Worm (Caenorhabditis elegans): Measurements from ENCODE around the gene F29G6.1.
A peak's percentile ranks its signal among the peaks of the same experiment; 100 is the strongest.

The F29G6.1 gene

ce11 chrX:11511231-11511630 lies 9.2 kb downstream of the F29G6.1 start, which contains the start of gene ccdc-149:
ccdc-149 (minus strand) TSS chrX:11511451.
- no peak for TF ChIP-seq ceh-79 (tag; optimal IDR thresholded peaks at IDR 0.05)
- TF ChIP-seq F22D6.2 (tag; optimal IDR thresholded peaks at IDR 0.05), result no peak
- TF ChIP-seq hlh-26 (GFP tag; conservative IDR thresholded peaks at IDR 0.05), result no peak
- TF ChIP-seq let-607 (tag; optimal IDR thresholded peaks at IDR 0.05), result peak in 1 of 2 experiments; percentile 16
- TF ChIP-seq dox-1 (GFP tag; IDR thresholded peaks at IDR 0.05), result no peak
- no peak for TF ChIP-seq F23B12.7 (tag; optimal IDR thresholded peaks at IDR 0.05; ENCODE audit: insufficient read depth)
- TF ChIP-seq egrh-3 (GFP tag; IDR thresholded peaks at IDR 0.05), result no peak
- TF ChIP-seq ztf-25 (GFP tag; IDR thresholded peaks at IDR 0.05), result no peak
- TF ChIP-seq mxl-1 (tag; optimal IDR thresholded peaks at IDR 0.05), result no peak
- TF ChIP-seq attf-5 (GFP tag; optimal IDR thresholded peaks at IDR 0.05), result no peak
- TF ChIP-seq rpc-1 (optimal IDR thresholded peaks at IDR 0.05), result no peak
- TF ChIP-seq rpc-1 (tag; optimal IDR thresholded peaks at IDR 0.05), result no peak
- TF ChIP-seq attf-3 (GFP tag; conservative IDR thresholded peaks at IDR 0.05), result no peak
- no peak for TF ChIP-seq hmg-1.2 (GFP tag; IDR thresholded peaks at IDR 0.05)
- TF ChIP-seq repo-1 (tag; optimal IDR thresholded peaks at IDR 0.05), result peak; percentile 49
- TF ChIP-seq Y53G8AR.9 (GFP tag; conservative IDR thresholded peaks at IDR 0.05), result peak; percentile 62; the same call in 1 of the 2 replicates
- TF ChIP-seq B0336.3 (GFP tag; IDR thresholded peaks at IDR 0.05), result 0 out of 2 replicates have a peak, but pooled peaks have one; percentile 25
- no peak for TF ChIP-seq egl-18 (GFP tag; IDR thresholded peaks at IDR 0.05)
- TF ChIP-seq hmg-20 (GFP tag; IDR thresholded peaks at IDR 0.05), result no peak
- peak; percentile 50; the same call in 1 of the 2 replicates for TF ChIP-seq pbrm-1 (GFP tag; IDR thresholded peaks at IDR 0.05)
- no peak for TF ChIP-seq K12H6.12 (tag; optimal IDR thresholded peaks at IDR 0.05)
- TF ChIP-seq B0019.2 (GFP tag; conservative IDR thresholded peaks at IDR 0.05), result no peak
- TF ChIP-seq nfyb-1 (GFP tag; IDR thresholded peaks at IDR 0.05), result 0 out of 2 replicates have a peak, but pooled peaks have one; percentile 26
- no peak for TF ChIP-seq xnd-1 (tag; optimal IDR thresholded peaks at IDR 0.05)
- TF ChIP-seq K11D2.4 (GFP tag; IDR thresholded peaks at IDR 0.05), result no peak
- TF ChIP-seq die-1 (tag; optimal IDR thresholded peaks at IDR 0.05), result no peak
- no peak for TF ChIP-seq dpl-1 (GFP tag; optimal IDR thresholded peaks at IDR 0.05)
- no peak for TF ChIP-seq athp-1 (tag; optimal IDR thresholded peaks at IDR 0.05)
- TF ChIP-seq Y67H2A.10 (GFP tag; conservative IDR thresholded peaks at IDR 0.05), result no peak
- TF ChIP-seq snpc-1.1 (tag; optimal IDR thresholded peaks at IDR 0.05; ENCODE audit: insufficient read depth), result no peak
- no peak for TF ChIP-seq D2030.7 (GFP tag; IDR thresholded peaks at IDR 0.05)
- TF ChIP-seq ztf-6 (GFP tag; IDR thresholded peaks at IDR 0.05), result no peak
- TF ChIP-seq madf-6 (GFP tag; IDR thresholded peaks at IDR 0.05), result no peak
- no peak for TF ChIP-seq C06A6.2 (GFP tag; conservative IDR thresholded peaks at IDR 0.05)
- no peak for TF ChIP-seq Y79H2A.3 (GFP tag; conservative IDR thresholded peaks at IDR 0.05)

- TF ChIP-seq dpff-1 (tag; optimal IDR thresholded peaks at IDR 0.05), result no peak
- TF ChIP-seq sea-2 (GFP tag; IDR thresholded peaks at IDR 0.05), result no peak
- no peak for TF ChIP-seq nfya-2 (GFP tag; IDR thresholded peaks at IDR 0.05)
- no peak for TF ChIP-seq dpl-1 (GFP tag; optimal IDR thresholded peaks at IDR 0.05)
- no peak for TF ChIP-seq tbx-9 (tag; optimal IDR thresholded peaks at IDR 0.05; ENCODE audit: borderline replicate concordance)
- no peak for TF ChIP-seq snpc-1.1 (tag; optimal IDR thresholded peaks at IDR 0.05; ENCODE audit: insufficient read depth)
- TF ChIP-seq B0035.1 (tag; optimal IDR thresholded peaks at IDR 0.05), result no peak
- peak; percentile 2 for TF ChIP-seq madf-10 (tag; optimal IDR thresholded peaks at IDR 0.05)
- no peak for TF ChIP-seq F33H1.4 (GFP tag; IDR thresholded peaks at IDR 0.05)
- TF ChIP-seq tbp1 (GFP tag; optimal IDR thresholded peaks at IDR 0.05), result no peak
- no peak for TF ChIP-seq C06A6.2 (GFP tag; conservative IDR thresholded peaks at IDR 0.05)
- peak; percentile 60 for TF ChIP-seq unc-62 (GFP tag; optimal IDR thresholded peaks at IDR 0.05)
- TF ChIP-seq ceh-91 (GFP tag; IDR thresholded peaks at IDR 0.05), result no peak
- TF ChIP-seq efl-1 (GFP tag; optimal IDR thresholded peaks at IDR 0.05), result no peak
- TF ChIP-seq F57C9.4 (tag; optimal IDR thresholded peaks at IDR 0.05), result no peak
- TF ChIP-seq nhr-179 (tag; optimal IDR thresholded peaks at IDR 0.05), result no peak
- no peak for TF ChIP-seq hmg-20 (GFP tag; IDR thresholded peaks at IDR 0.05)
- no peak for TF ChIP-seq ceh-40 (GFP tag; IDR thresholded peaks at IDR 0.05)
- no peak for TF ChIP-seq somi-1 (GFP tag; optimal IDR thresholded peaks at IDR 0.05)
- TF ChIP-seq bed-2 (GFP tag; IDR thresholded peaks at IDR 0.05), result no peak
Measured at ce11 chrX:11515381-11515780, 13.3 kb downstream of the F29G6.1 start.

Measured in whole organism, young adult.